Fruit fly (Drosophila melanogaster) whole organism, embryonic: Measurements from ENCODE around the gene CG10137.
A peak's percentile ranks its signal among the peaks of the same experiment; 100 is the strongest.

Experiments used
- Bgb ChIP-seq: fragments of 200-800 bp; sonication (Bioruptor generic); IDR thresholded peaks from 2 replicates; pipeline ENCODE4 v1.3.6; 2022; ENCODE audit warnings: missing biosample characterization, missing genetic modification characterization; ENCODE audit not compliant: partially characterized antibody
- CG1233 ChIP-seq: fragments of 200-800 bp; sonication (Bioruptor generic); optimal IDR thresholded peaks from 4 replicates; lab custom pipeline; 2018; ENCODE audit warnings: missing biosample characterization, mild to moderate bottlenecking, missing genetic modification characterization
- CG13296 ChIP-seq: fragments of 200-800 bp; sonication (Bioruptor generic); optimal IDR thresholded peaks from 3 replicates; lab custom pipeline; 2018; ENCODE audit warnings: missing biosample characterization, mild to moderate bottlenecking, missing genetic modification characterization
- CG14710 ChIP-seq: fragments of 200-800 bp; sonication (Bioruptor generic); optimal IDR thresholded peaks from 3 replicates; lab custom pipeline; 2019; ENCODE audit warnings: missing biosample characterization, mild to moderate bottlenecking, missing genetic modification characterization, moderate library complexity
- CG16815 ChIP-seq: fragments of 200-800 bp; sonication (Bioruptor generic); optimal IDR thresholded peaks from 3 replicates; lab custom pipeline; 2017; ENCODE audit warnings: missing biosample characterization, mild to moderate bottlenecking, missing genetic modification characterization
- CG17328 ChIP-seq: fragments of 200-800 bp; sonication (Bioruptor generic); IDR thresholded peaks from 2 replicates; pipeline ENCODE4 v1.3.6; 2022; ENCODE audit warnings: missing biosample characterization, missing genetic modification characterization
- CG2116 ChIP-seq: fragments of 200-800 bp; sonication (Bioruptor generic); optimal IDR thresholded peaks from 3 replicates; lab custom pipeline; 2018; ENCODE audit warnings: missing biosample characterization, mild to moderate bottlenecking, missing genetic modification characterization
- CG3163 ChIP-seq: fragments of 200-800 bp; sonication (Bioruptor generic); optimal IDR thresholded peaks from 3 replicates; lab custom pipeline; 2016; ENCODE audit warnings: missing biosample characterization, missing genetic modification characterization
- CG32532 ChIP-seq: fragments of 200-800 bp; sonication (Bioruptor generic); IDR thresholded peaks from 2 replicates; pipeline ENCODE4 v1.3.6; 2022; ENCODE audit warnings: missing biosample characterization, missing genetic modification characterization
- CG34376 ChIP-seq: fragments of 200-800 bp; sonication (Bioruptor generic); optimal IDR thresholded peaks from 2 replicates; lab custom pipeline; 2018; ENCODE audit warnings: missing biosample characterization, mild to moderate bottlenecking, missing genetic modification characterization
- CG4820 ChIP-seq: fragments of 200-800 bp; sonication (Bioruptor generic); optimal IDR thresholded peaks from 3 replicates; lab custom pipeline; 2016; ENCODE audit warnings: missing biosample characterization, missing genetic modification characterization
- CG5245 ChIP-seq: fragments of 200-800 bp; sonication (Bioruptor generic); optimal IDR thresholded peaks from 3 replicates; lab custom pipeline; 2016; ENCODE audit warnings: missing biosample characterization, missing genetic modification characterization
- CG6175 ChIP-seq: fragments of 200-800 bp; sonication (Bioruptor generic); IDR thresholded peaks from 3 replicates; pipeline ENCODE4 v1.3.6; 2022; ENCODE audit warnings: missing biosample characterization, missing genetic modification characterization
- CG6654 ChIP-seq: fragments of 200-800 bp; sonication (Bioruptor generic); optimal IDR thresholded peaks from 2 replicates; lab custom pipeline; 2017; ENCODE audit warnings: missing biosample characterization, mild to moderate bottlenecking, missing genetic modification characterization
- CG6854 ChIP-seq: fragments of 200-800 bp; sonication (Bioruptor generic); optimal IDR thresholded peaks from 3 replicates; lab custom pipeline; 2017; ENCODE audit warnings: missing biosample characterization, mild to moderate bottlenecking, missing genetic modification characterization
- CG8290 ChIP-seq, 3 experiments: fragments of 200-800 bp; sonication (Bioruptor generic); optimal IDR thresholded peaks; 2 replicates each; lab custom pipeline; 2016 to 2019; ENCODE audit warnings: missing biosample characterization in 3 of 3, missing genetic modification characterization in 3 of 3, mild to moderate bottlenecking in 2 of 3, moderate library complexity in 1 of 3
- CG8388 ChIP-seq: fragments of 200-800 bp; sonication (Bioruptor generic); optimal IDR thresholded peaks from 2 replicates; lab custom pipeline; 2019; ENCODE audit warnings: missing biosample characterization, mild to moderate bottlenecking, missing genetic modification characterization, moderate library complexity
- CG9797 ChIP-seq: fragments of 200-800 bp; sonication (Bioruptor generic); optimal IDR thresholded peaks from 3 replicates; lab custom pipeline; 2018; ENCODE audit warnings: missing biosample characterization, mild to moderate bottlenecking, missing genetic modification characterization
- D19B ChIP-seq: fragments of 200-800 bp; sonication (Bioruptor generic); optimal IDR thresholded peaks from 2 replicates; lab custom pipeline; 2017; ENCODE audit warnings: missing biosample characterization, mild to moderate bottlenecking, missing genetic modification characterization
- Dll ChIP-seq: fragments of 200-800 bp; sonication (Bioruptor generic); IDR thresholded peaks from 4 replicates; pipeline ENCODE4 v1.3.6; 2022; ENCODE audit warnings: missing biosample characterization, missing genetic modification characterization; ENCODE audit not compliant: partially characterized antibody
- Doc3 ChIP-seq: fragments of 200-800 bp; sonication (Bioruptor generic); IDR thresholded peaks from 3 replicates; pipeline ENCODE4 v1.3.6; 2022; ENCODE audit warnings: missing biosample characterization, missing genetic modification characterization; ENCODE audit not compliant: partially characterized antibody
- HmgZ ChIP-seq: fragments of 200-800 bp; sonication (Bioruptor generic); optimal IDR thresholded peaks from 2 replicates; lab custom pipeline; 2018; ENCODE audit warnings: missing biosample characterization, mild to moderate bottlenecking, missing genetic modification characterization
- Hr39 ChIP-seq: fragments of >200 bp; optimal IDR thresholded peaks from 2 replicates; lab custom pipeline; 2017
- Jarid2 ChIP-seq: fragments of 200-800 bp; sonication (Bioruptor generic); optimal IDR thresholded peaks from 3 replicates; lab custom pipeline; 2017; ENCODE audit warnings: mild to moderate bottlenecking, missing biosample characterization, missing genetic modification reagents, missing genetic modification characterization
- NC2α ChIP-seq: fragments of 200-800 bp; sonication (Bioruptor generic); optimal IDR thresholded peaks from 2 replicates; lab custom pipeline; 2016; ENCODE audit warnings: missing biosample characterization, missing genetic modification characterization
- Neu2 ChIP-seq: fragments of 200-800 bp; sonication (Bioruptor generic); optimal IDR thresholded peaks from 3 replicates; lab custom pipeline; 2016; ENCODE audit warnings: missing biosample characterization, missing genetic modification characterization, borderline replicate concordance
- Sry-β ChIP-seq: fragments of 200-800 bp; sonication (Bioruptor generic); optimal IDR thresholded peaks from 2 replicates; lab custom pipeline; 2018; ENCODE audit warnings: missing biosample characterization, mild to moderate bottlenecking, missing genetic modification characterization, moderate library complexity
- Stat92E ChIP-seq, 3 experiments: fragments of >200 bp in 2 of 3; fragments of 200-800 bp in 1 of 3; sonication (Bioruptor generic) in 1 of 3; optimal IDR thresholded peaks; 2 replicates each; lab custom pipeline; 2017 to 2019; ENCODE audit warnings: missing biosample characterization in 3 of 3, missing genetic modification characterization in 3 of 3, mild to moderate bottlenecking in 1 of 3, moderate library complexity in 1 of 3
- Xrp1 ChIP-seq: fragments of 200-800 bp; sonication (Bioruptor generic); IDR thresholded peaks from 2 replicates; pipeline ENCODE4 v1.3.6; 2022; ENCODE audit warnings: missing biosample characterization, missing genetic modification characterization
- bcd ChIP-seq: fragments of 200-800 bp; sonication (Bioruptor generic); optimal IDR thresholded peaks from 2 replicates; lab custom pipeline; 2017; ENCODE audit warnings: missing biosample characterization, mild to moderate bottlenecking, missing genetic modification characterization
- caup ChIP-seq: fragments of 200-800 bp; sonication (Bioruptor generic); optimal IDR thresholded peaks from 3 replicates; lab custom pipeline; 2017; ENCODE audit warnings: missing biosample characterization, mild to moderate bottlenecking, missing genetic modification characterization, moderate library complexity; ENCODE audit not compliant: severe bottlenecking
- ci ChIP-seq: fragments of 200-800 bp; sonication (Bioruptor generic); IDR thresholded peaks from 3 replicates; pipeline ENCODE4 v1.3.6; 2022; ENCODE audit warnings: missing biosample characterization, missing genetic modification characterization
- crol ChIP-seq: fragments of 200-800 bp; sonication (Bioruptor generic); IDR thresholded peaks from 2 replicates; pipeline ENCODE4 v1.3.6; 2022; ENCODE audit warnings: missing biosample characterization, missing genetic modification characterization
- dm ChIP-seq: fragments of 200-800 bp; sonication (Bioruptor generic); optimal IDR thresholded peaks from 3 replicates; lab custom pipeline; 2016; ENCODE audit warnings: missing biosample characterization, missing genetic modification characterization
- en ChIP-seq: fragments of 200-800 bp; sonication (Bioruptor generic); optimal IDR thresholded peaks from 2 replicates; lab custom pipeline; 2016; ENCODE audit warnings: missing biosample characterization, missing genetic modification characterization
- fd3F ChIP-seq: fragments of 200-800 bp; sonication (Bioruptor generic); optimal IDR thresholded peaks from 2 replicates; lab custom pipeline; 2018; ENCODE audit warnings: missing biosample characterization, mild to moderate bottlenecking, missing genetic modification characterization, moderate library complexity
- fu2 ChIP-seq: fragments of 200-800 bp; sonication (Bioruptor generic); optimal IDR thresholded peaks from 2 replicates; lab custom pipeline; 2016; ENCODE audit warnings: missing biosample characterization, missing genetic modification characterization
- gsb ChIP-seq: fragments of 200-800 bp; sonication (Bioruptor generic); IDR thresholded peaks from 2 replicates; pipeline ENCODE4 v1.3.6; 2022; ENCODE audit warnings: missing biosample characterization, missing genetic modification characterization
- kni ChIP-seq: fragments of 200-800 bp; sonication (Bioruptor generic); optimal IDR thresholded peaks from 3 replicates; lab custom pipeline; 2017; ENCODE audit warnings: mild to moderate bottlenecking, missing biosample characterization, missing genetic modification reagents, missing genetic modification characterization
- lilli ChIP-seq: fragments of 200-800 bp; sonication (Bioruptor generic); optimal IDR thresholded peaks from 3 replicates; lab custom pipeline; 2016; ENCODE audit warnings: missing biosample characterization, missing genetic modification characterization
- nom ChIP-seq: fragments of 200-800 bp; sonication (Bioruptor generic); optimal IDR thresholded peaks from 2 replicates; lab custom pipeline; 2017; ENCODE audit warnings: missing biosample characterization, missing genetic modification characterization, mild to moderate bottlenecking, moderate library complexity, missing genetic modification reagents
- pnt ChIP-seq: fragments of 200-800 bp; sonication (Bioruptor generic); optimal IDR thresholded peaks from 3 replicates; lab custom pipeline; 2016; ENCODE audit warnings: missing biosample characterization, missing genetic modification characterization
- pum ChIP-seq: fragments of 200-800 bp; sonication (Bioruptor generic); optimal IDR thresholded peaks from 2 replicates; lab custom pipeline; 2016; ENCODE audit warnings: missing biosample characterization, missing genetic modification characterization
- so ChIP-seq: fragments of 200-800 bp; sonication (Bioruptor generic); IDR thresholded peaks from 3 replicates; pipeline ENCODE4 v1.3.6; 2022; ENCODE audit warnings: missing biosample characterization, missing genetic modification characterization
- usp ChIP-seq: fragments of >200 bp; optimal IDR thresholded peaks from 2 replicates; lab custom pipeline; 2017; ENCODE audit warnings: missing biosample characterization, missing genetic modification characterization
- vnd ChIP-seq: fragments of 200-800 bp; sonication (Bioruptor generic); IDR thresholded peaks from 3 replicates; pipeline ENCODE4 v1.3.6; 2022; ENCODE audit warnings: missing biosample characterization, missing genetic modification characterization; ENCODE audit not compliant: partially characterized antibody
- wek ChIP-seq: fragments of 200-800 bp; sonication (Bioruptor generic); optimal IDR thresholded peaks from 3 replicates; lab custom pipeline; 2018; ENCODE audit warnings: missing biosample characterization, mild to moderate bottlenecking, missing genetic modification characterization, moderate library complexity
- zf30C ChIP-seq: fragments of 200-800 bp; sonication (Bioruptor generic); optimal IDR thresholded peaks from 3 replicates; lab custom pipeline; 2018; ENCODE audit warnings: missing biosample characterization, mild to moderate bottlenecking, missing genetic modification characterization

CG10137 gene

DNA sequence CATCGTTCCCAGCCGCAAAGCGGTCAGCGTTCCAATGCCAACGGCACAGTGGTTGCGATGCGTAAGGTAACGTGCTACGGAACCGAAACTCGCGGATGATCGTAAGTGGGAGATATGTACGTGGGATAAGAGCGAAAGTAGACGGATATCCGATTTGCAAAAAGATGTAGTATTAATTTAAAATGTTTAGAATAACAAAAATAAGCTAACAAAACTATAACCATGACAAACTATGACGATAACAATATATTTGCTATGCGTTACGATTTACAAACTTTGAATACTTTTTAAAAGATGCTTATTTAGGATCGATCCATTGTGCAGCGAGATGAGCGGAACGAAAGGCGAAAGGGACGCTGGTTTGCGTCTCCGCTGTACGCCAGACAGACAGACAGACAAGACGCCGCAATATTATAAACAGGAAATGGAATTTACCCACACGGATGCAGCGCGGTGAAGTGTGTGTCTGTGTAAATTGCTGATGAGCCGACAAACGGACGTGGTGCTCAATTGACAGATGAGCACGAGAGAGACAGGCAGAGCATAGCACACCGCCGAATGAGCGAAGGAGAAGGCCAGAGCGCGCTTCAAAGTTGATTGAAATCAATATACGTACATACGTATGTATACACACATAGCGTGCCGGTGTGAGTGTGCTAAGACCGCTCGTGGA, 49.3 kb downstream of the CG10137 start (continued):
- TF ChIP-seq CG8290 (GFP tag; optimal IDR thresholded peaks at IDR 0.05; lab: Kevin White, UChicago) (peak; percentile 91), CG8290 (tag; optimal IDR thresholded peaks at IDR 0.05; lab: Kevin White, UChicago) (peak; percentile 89 to 94), CG34376 (GFP tag; lab: Kevin White, UChicago) (peak; percentile 88), lilli (peak; percentile 98), en (GFP tag; lab: Kevin White, UChicago) (peak; percentile 94), pum (GFP tag; lab: Kevin White, UChicago) (peak; percentile 96), Sry-β (GFP tag; lab: Kevin White, UChicago) (peak; percentile 52), usp (GFP tag; lab: Kevin White, UChicago) (no peak), CG13296 (peak; percentile 94), CG32532 (peak; percentile 94), pnt (GFP tag; lab: Kevin White, UChicago) (peak; percentile 96), Xrp1 (GFP tag; lab: Robert Waterston, UW) (peak; percentile 94), gsb (GFP tag; lab: Robert Waterston, UW) (peak; percentile 90), Neu2 (peak; percentile 91), Jarid2 (GFP tag; lab: Kevin White, UChicago) (peak; percentile 81), Dll (GFP tag; lab: Robert Waterston, UW) (no peak), CG5245 (peak; percentile 93), CG2116 (GFP tag; lab: Kevin White, UChicago) (peak; percentile 87), bcd (peak; percentile 98), Stat92E (GFP tag; optimal IDR thresholded peaks at IDR 0.05; lab: Kevin White, UChicago) (no peak), fd3F (GFP tag; lab: Kevin White, UChicago) (peak; percentile 94), Hr39 (lab: Kevin White, UChicago) (no peak), wek (GFP tag; lab: Kevin White, UChicago) (peak; percentile 64), CG16815 (GFP tag; lab: Kevin White, UChicago) (peak; percentile 97), so (GFP tag; lab: Robert Waterston, UW) (peak; percentile 91; the same call in 2 of the 3 replicates), CG9797 (peak; percentile 51), ci (peak; percentile 83), caup (GFP tag; lab: Kevin White, UChicago) (peak; percentile 94), NC2α (GFP tag; lab: Kevin White, UChicago) (peak; percentile 94), dm (peak; percentile 87), CG3163 (GFP tag; lab: Kevin White, UChicago) (peak; percentile 70), kni (GFP tag; lab: Kevin White, UChicago) (peak; percentile 95), CG17328 (GFP tag; lab: Robert Waterston, UW) (peak; percentile 85), Bgb (no peak; the same call in 1 of the 2 replicates), CG6175 (GFP tag; lab: Robert Waterston, UW) (no peak; the same call in 1 of the 3 replicates), CG6654 (GFP tag; lab: Kevin White, UChicago) (peak; percentile 89), CG4820 (GFP tag; lab: Kevin White, UChicago) (peak; percentile 94), CG6854 (GFP tag; lab: Kevin White, UChicago) (peak; percentile 91), HmgZ (peak; percentile 91), fu2 (GFP tag; lab: Kevin White, UChicago) (peak; percentile 96), CG8388 (GFP tag; lab: Kevin White, UChicago) (peak; percentile 94), vnd (no peak), nom (GFP tag; lab: Kevin White, UChicago) (peak; percentile 74), crol (GFP tag; lab: Robert Waterston, UW) (peak; percentile 67), CG14710 (tag; lab: Kevin White, UChicago) (peak; percentile 94), zf30C (GFP tag; lab: Kevin White, UChicago) (no peak), D19B (peak; percentile 92), Doc3 (peak; percentile 44; the same call in 2 of the 3 replicates), CG1233 (GFP tag; lab: Kevin White, UChicago) (peak; percentile 96)
